Fruit fly (Drosophila melanogaster) whole organism, embryonic: ENCODE data around the gene CG46412.

Experiments
- Adf1 ChIP-seq: fragments of 200-800 bp; sonication (Bioruptor generic); IDR thresholded peaks from 2 replicates; pipeline ENCODE4 v1.3.6; 2022; ENCODE audit warnings: missing biosample characterization, missing genetic modification characterization
- BEAF-32 ChIP-seq: fragments of 200-800 bp; sonication (Bioruptor generic); optimal IDR thresholded peaks from 3 replicates; lab custom pipeline; 2017; ENCODE audit warnings: missing biosample characterization, missing genetic modification characterization, mild to moderate bottlenecking, moderate library complexity, missing genetic modification reagents
- CG11695 ChIP-seq: fragments of 200-800 bp; sonication (Bioruptor generic); IDR thresholded peaks from 3 replicates; pipeline ENCODE4 v1.3.6; 2022; ENCODE audit warnings: missing biosample characterization, missing genetic modification characterization
- CG12236 ChIP-seq: fragments of 200-800 bp; sonication (Bioruptor generic); optimal IDR thresholded peaks from 2 replicates; lab custom pipeline; 2016; ENCODE audit warnings: missing biosample characterization, missing genetic modification characterization
- CG12391 ChIP-seq: fragments of 200-800 bp; sonication (Bioruptor generic); optimal IDR thresholded peaks from 3 replicates; lab custom pipeline; 2018; ENCODE audit warnings: missing biosample characterization, mild to moderate bottlenecking, missing genetic modification characterization, moderate library complexity
- CG12659 ChIP-seq: fragments of 200-800 bp; sonication (Bioruptor generic); optimal IDR thresholded peaks from 3 replicates; lab custom pipeline; 2017; ENCODE audit warnings: mild to moderate bottlenecking, missing biosample characterization, missing genetic modification reagents, missing genetic modification characterization
- CG13287 ChIP-seq: fragments of 200-800 bp; sonication (Bioruptor generic); IDR thresholded peaks from 2 replicates; pipeline ENCODE4 v1.3.6; 2022; ENCODE audit warnings: missing biosample characterization, missing genetic modification characterization; ENCODE audit not compliant: partially characterized antibody
- CG13296 ChIP-seq: fragments of 200-800 bp; sonication (Bioruptor generic); optimal IDR thresholded peaks from 3 replicates; lab custom pipeline; 2018; ENCODE audit warnings: missing biosample characterization, mild to moderate bottlenecking, missing genetic modification characterization
- CG14667 ChIP-seq: fragments of 200-800 bp; sonication (Bioruptor generic); IDR thresholded peaks from 2 replicates; pipeline ENCODE4 v1.3.6; 2022; ENCODE audit warnings: missing biosample characterization, missing genetic modification characterization
- CG14860 ChIP-seq: fragments of 200-800 bp; sonication (Bioruptor generic); IDR thresholded peaks from 3 replicates; pipeline ENCODE4 v1.3.6; 2022; ENCODE audit warnings: missing biosample characterization, missing genetic modification characterization; ENCODE audit not compliant: partially characterized antibody
- CG15479 ChIP-seq: fragments of 200-800 bp; sonication (Bioruptor generic); optimal IDR thresholded peaks from 3 replicates; lab custom pipeline; 2019; ENCODE audit warnings: missing biosample characterization, mild to moderate bottlenecking, missing genetic modification characterization, moderate library complexity
- CG18599 ChIP-seq: fragments of 200-800 bp; sonication (Bioruptor generic); optimal IDR thresholded peaks from 3 replicates; lab custom pipeline; 2017; ENCODE audit warnings: missing biosample characterization, missing genetic modification characterization, mild to moderate bottlenecking, moderate library complexity, missing genetic modification reagents
- CG18764 ChIP-seq: fragments of 200-800 bp; sonication (Bioruptor generic); optimal IDR thresholded peaks from 3 replicates; lab custom pipeline; 2016; ENCODE audit warnings: missing biosample characterization, missing genetic modification characterization
- CG2116 ChIP-seq: fragments of 200-800 bp; sonication (Bioruptor generic); optimal IDR thresholded peaks from 3 replicates; lab custom pipeline; 2018; ENCODE audit warnings: missing biosample characterization, mild to moderate bottlenecking, missing genetic modification characterization
- CG31441 ChIP-seq: fragments of 200-800 bp; sonication (Bioruptor generic); IDR thresholded peaks from 2 replicates; pipeline ENCODE4 v1.3.6; 2022; ENCODE audit warnings: missing biosample characterization, missing genetic modification characterization
- CG3847 ChIP-seq: fragments of 200-800 bp; sonication (Bioruptor generic); IDR thresholded peaks from 2 replicates; pipeline ENCODE4 v1.3.6; 2022; ENCODE audit warnings: missing biosample characterization, missing genetic modification characterization
- CG4424 ChIP-seq: fragments of 200-800 bp; sonication (Bioruptor generic); optimal IDR thresholded peaks from 3 replicates; lab custom pipeline; 2016; ENCODE audit warnings: missing biosample characterization, missing genetic modification characterization
- CG6683 ChIP-seq: fragments of 200-800 bp; sonication (Bioruptor generic); optimal IDR thresholded peaks from 2 replicates; lab custom pipeline; 2017; ENCODE audit warnings: missing biosample characterization, mild to moderate bottlenecking, missing genetic modification characterization, missing genetic modification reagents
- CG9797 ChIP-seq: fragments of 200-800 bp; sonication (Bioruptor generic); optimal IDR thresholded peaks from 3 replicates; lab custom pipeline; 2018; ENCODE audit warnings: missing biosample characterization, mild to moderate bottlenecking, missing genetic modification characterization
- CTCF ChIP-seq: fragments of 200-800 bp; sonication (Bioruptor generic); optimal IDR thresholded peaks from 2 replicates; lab custom pipeline; 2017; ENCODE audit warnings: missing biosample characterization, mild to moderate bottlenecking, missing genetic modification characterization, moderate library complexity
- Ets65A ChIP-seq: fragments of 200-800 bp; sonication (Bioruptor generic); peaks from one replicate; lab custom pipeline; 2016; ENCODE audit warnings: missing biosample characterization, missing genetic modification characterization
- Fer1 ChIP-seq: fragments of 200-800 bp; sonication (Bioruptor generic); optimal IDR thresholded peaks from 2 replicates; lab custom pipeline; 2017; ENCODE audit warnings: missing biosample characterization, mild to moderate bottlenecking, missing genetic modification characterization
- HLH54F ChIP-seq: fragments of 200-800 bp; sonication (Bioruptor generic); optimal IDR thresholded peaks from 3 replicates; lab custom pipeline; 2016; ENCODE audit warnings: missing biosample characterization, missing genetic modification characterization
- Hr39 ChIP-seq: fragments of >200 bp; optimal IDR thresholded peaks from 2 replicates; lab custom pipeline; 2017
- Med ChIP-seq: fragments of 200-800 bp; sonication (Bioruptor generic); peaks from one replicate; lab custom pipeline; 2016; ENCODE audit warnings: missing biosample characterization, missing genetic modification characterization, mild to moderate bottlenecking, inconsistent platforms, moderate library complexity
- Myb ChIP-seq: fragments of 200-800 bp; sonication (Bioruptor generic); optimal IDR thresholded peaks from 2 replicates; lab custom pipeline; 2016; ENCODE audit warnings: missing biosample characterization, missing genetic modification characterization
- Opbp ChIP-seq: fragments of 200-800 bp; sonication (Bioruptor generic); IDR thresholded peaks from 3 replicates; pipeline ENCODE4 v1.3.6; 2022; ENCODE audit warnings: missing biosample characterization, missing genetic modification characterization; ENCODE audit not compliant: partially characterized antibody
- Pdp1 ChIP-seq, 2 experiments: fragments of 200-800 bp; sonication (Bioruptor generic); optimal IDR thresholded peaks; 3 replicates each; lab custom pipeline; 2016; ENCODE audit warnings: missing biosample characterization in 2 of 2, missing genetic modification characterization in 2 of 2, mild to moderate bottlenecking in 1 of 2, moderate library complexity in 1 of 2
- Sry-δ ChIP-seq: fragments of 200-800 bp; sonication (Bioruptor generic); optimal IDR thresholded peaks from 2 replicates; lab custom pipeline; 2016; ENCODE audit warnings: missing biosample characterization, missing genetic modification characterization
- az2 ChIP-seq: fragments of 200-800 bp; sonication (Bioruptor generic); optimal IDR thresholded peaks from 3 replicates; lab custom pipeline; 2016; ENCODE audit warnings: missing biosample characterization, missing genetic modification characterization
- caup ChIP-seq: fragments of 200-800 bp; sonication (Bioruptor generic); optimal IDR thresholded peaks from 3 replicates; lab custom pipeline; 2017; ENCODE audit warnings: missing biosample characterization, mild to moderate bottlenecking, missing genetic modification characterization, moderate library complexity; ENCODE audit not compliant: severe bottlenecking
- dpn ChIP-seq, 2 experiments: fragments of 200-800 bp; sonication (Bioruptor generic); optimal IDR thresholded peaks; 3 replicates each; lab custom pipeline; 2016; ENCODE audit warnings: missing biosample characterization in 2 of 2, missing genetic modification characterization in 2 of 2
- gcm2 ChIP-seq: fragments of 200-800 bp; sonication (Bioruptor generic); optimal IDR thresholded peaks from 2 replicates; lab custom pipeline; 2016; ENCODE audit warnings: missing biosample characterization, missing genetic modification characterization
- ham ChIP-seq: fragments of 200-800 bp; sonication (Bioruptor generic); IDR thresholded peaks from 2 replicates; pipeline ENCODE4 v1.3.6; 2022; ENCODE audit warnings: missing biosample characterization, missing genetic modification characterization
- inv ChIP-seq: fragments of 200-800 bp; sonication (Bioruptor generic); IDR thresholded peaks from 2 replicates; pipeline ENCODE4 v1.3.6; 2022; ENCODE audit warnings: missing biosample characterization, missing genetic modification characterization; ENCODE audit not compliant: partially characterized antibody
- jumu ChIP-seq: fragments of 200-800 bp; sonication (Bioruptor generic); optimal IDR thresholded peaks from 3 replicates; lab custom pipeline; 2016; ENCODE audit warnings: missing biosample characterization, missing genetic modification characterization
- lab ChIP-seq: fragments of 200-800 bp; sonication (Bioruptor generic); optimal IDR thresholded peaks from 3 replicates; lab custom pipeline; 2017; ENCODE audit warnings: missing biosample characterization, missing genetic modification characterization, mild to moderate bottlenecking, moderate library complexity, missing genetic modification reagents
- oc ChIP-seq: fragments of 200-800 bp; sonication (Bioruptor generic); optimal IDR thresholded peaks from 2 replicates; lab custom pipeline; 2018; ENCODE audit warnings: missing biosample characterization, mild to moderate bottlenecking, missing genetic modification characterization, moderate library complexity
- pfk ChIP-seq: fragments of 200-800 bp; sonication (Bioruptor generic); optimal IDR thresholded peaks from 2 replicates; lab custom pipeline; 2018; ENCODE audit warnings: missing biosample characterization, mild to moderate bottlenecking, missing genetic modification characterization, moderate library complexity
- pzg ChIP-seq: fragments of 200-800 bp; sonication (Bioruptor generic); optimal IDR thresholded peaks from 3 replicates; lab custom pipeline; 2018; ENCODE audit warnings: missing biosample characterization, mild to moderate bottlenecking, missing genetic modification characterization, moderate library complexity
- sens ChIP-seq: fragments of 200-800 bp; sonication (Bioruptor generic); peaks from one replicate; lab custom pipeline; 2016; ENCODE audit warnings: missing biosample characterization, missing genetic modification characterization
- sob ChIP-seq: fragments of 200-800 bp; sonication (Bioruptor generic); IDR thresholded peaks from 2 replicates; pipeline ENCODE4 v1.3.6; 2022; ENCODE audit warnings: missing biosample characterization, missing genetic modification characterization
- stwl ChIP-seq: fragments of 200-800 bp; sonication (Bioruptor generic); optimal IDR thresholded peaks from 3 replicates; lab custom pipeline; 2018; ENCODE audit warnings: missing biosample characterization, mild to moderate bottlenecking, missing genetic modification characterization, moderate library complexity
- trem ChIP-seq: fragments of 200-800 bp; optimal IDR thresholded peaks from 3 replicates; lab custom pipeline; 2019; ENCODE audit warnings: missing biosample characterization, mild to moderate bottlenecking, missing genetic modification characterization, moderate library complexity
- wek ChIP-seq: fragments of 200-800 bp; sonication (Bioruptor generic); optimal IDR thresholded peaks from 3 replicates; lab custom pipeline; 2018; ENCODE audit warnings: missing biosample characterization, mild to moderate bottlenecking, missing genetic modification characterization, moderate library complexity
- zen2 ChIP-seq: fragments of 200-800 bp; sonication (Bioruptor generic); IDR thresholded peaks from 3 replicates; pipeline ENCODE4 v1.3.6; 2022; ENCODE audit warnings: missing biosample characterization, missing genetic modification characterization; ENCODE audit not compliant: partially characterized antibody

Gene CG46412

dm6 chr3L:11563972-11564533, at the start of gene CG46412, which contains the start of gene CG33267:
TSS of gene CG46412 (minus strand) at chr3L:11564072.
TSS of gene CG33267 (plus strand) at chr3L:11564483.
- TF ChIP-seq sens (peak; percentile 30), zen2 (GFP tag; lab: Robert Waterston, UW) (no peak)

DNA sequence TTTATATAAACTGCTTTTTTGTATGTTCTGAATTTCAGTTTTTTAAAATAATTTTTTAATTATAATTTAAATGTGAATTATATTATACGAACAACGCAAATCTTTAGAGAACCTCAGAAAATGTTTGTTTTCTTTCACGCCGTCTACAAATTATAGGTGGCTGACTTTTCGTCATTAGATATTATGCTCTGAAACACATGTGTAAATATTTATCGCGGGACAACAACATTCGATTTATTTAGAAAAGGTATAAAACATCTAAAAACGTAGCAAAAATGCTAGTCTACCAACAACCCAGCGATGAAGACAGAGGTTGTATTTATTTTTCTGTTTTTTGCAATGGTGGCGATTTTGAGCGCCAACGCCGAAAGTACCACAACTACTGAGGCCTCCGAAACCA, 46.0 kb upstream of the CG46412 start, which contains the start of gene CG42832:
TSS of gene CG42832 (plus strand) at position 301 of the 400 bp plus-strand sequence.
- no peak for TF ChIP-seq dpn (GFP tag; optimal IDR thresholded peaks at IDR 0.05; lab: Kevin White, UChicago)
- no peak for TF ChIP-seq pzg
- no peak for TF ChIP-seq CG2116 (GFP tag; lab: Kevin White, UChicago)
- peak; percentile 42 for TF ChIP-seq caup
- no peak for TF ChIP-seq CG14667 (GFP tag; lab: Robert Waterston, UW)
- TF ChIP-seq CG14860 (GFP tag; lab: Robert Waterston, UW): no peak
- 0 out of 2 replicates have a peak, but pooled peaks have one; percentile 35 for TF ChIP-seq sob (GFP tag; lab: Robert Waterston, UW)
- no peak for TF ChIP-seq gcm2 (GFP tag; lab: Kevin White, UChicago)
- TF ChIP-seq Fer1 (GFP tag; lab: Kevin White, UChicago): peak; percentile 21
- peak; percentile 52 for TF ChIP-seq lab (GFP tag; lab: Kevin White, UChicago)
- TF ChIP-seq CG18599 (GFP tag; lab: Kevin White, UChicago): peak; percentile 43
- TF ChIP-seq CG13296 (GFP tag; lab: Kevin White, UChicago): peak; percentile 6
- TF ChIP-seq CG31441 (GFP tag; lab: Robert Waterston, UW): no peak
- no peak for TF ChIP-seq CG15479 (GFP tag; lab: Kevin White, UChicago)
- TF ChIP-seq CG11695 (GFP tag; lab: Robert Waterston, UW): 0 out of 3 replicates have a peak, but pooled peaks have one; percentile 25
- no peak for TF ChIP-seq CG12391 (tag; lab: Kevin White, UChicago)
- TF ChIP-seq, all 482 proteins: peak for 7

DNA sequence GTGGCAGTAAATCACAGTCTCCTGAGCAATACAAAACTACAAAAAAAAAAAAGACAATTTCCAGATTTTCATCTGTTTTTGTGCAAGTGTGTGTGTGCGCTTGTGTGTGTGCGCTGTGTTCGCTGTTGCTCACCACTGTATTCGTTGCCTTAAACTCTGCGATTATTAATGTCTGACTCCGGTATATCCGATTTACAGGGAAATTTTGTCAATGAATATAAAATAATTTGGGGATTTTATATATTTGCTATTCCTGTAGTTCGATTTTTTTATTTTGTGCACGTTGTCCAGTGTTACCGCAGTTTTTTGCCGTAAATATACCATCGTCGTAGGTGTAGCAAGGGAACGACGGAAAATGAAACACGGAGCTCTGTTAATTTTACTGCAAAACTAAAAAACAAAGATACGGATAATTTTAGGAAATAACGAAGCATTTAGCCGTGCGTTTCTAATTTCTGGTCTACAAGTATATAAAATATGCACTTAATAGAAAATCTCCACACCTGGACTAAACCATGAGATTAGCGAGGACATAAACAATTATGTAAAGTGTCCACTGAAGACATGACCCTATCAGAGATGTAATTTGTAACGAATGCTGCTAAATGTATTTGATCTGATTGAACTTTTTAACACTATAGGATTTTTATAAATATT, 45.4 kb upstream of the CG46412 start, which contains the start of gene Duba:
TSS of gene Duba (minus strand) at position 313 of the 657 bp plus-strand sequence.
- TF ChIP-seq Myb (GFP tag; lab: Kevin White, UChicago): peak; percentile 40
- no peak for TF ChIP-seq oc (tag; lab: Kevin White, UChicago)
- TF ChIP-seq ham (GFP tag; lab: Robert Waterston, UW): no peak
- TF ChIP-seq jumu (GFP tag; lab: Kevin White, UChicago): no peak
- TF ChIP-seq Sry-δ (GFP tag; lab: Kevin White, UChicago): peak; percentile 46
- 0 out of 3 replicates have a peak, but pooled peaks have one; percentile 28 for TF ChIP-seq Opbp (GFP tag; lab: Robert Waterston, UW)
- TF ChIP-seq CG6683 (GFP tag; lab: Kevin White, UChicago): no peak
- peak in 1 of 2 experiments; percentile 72 for TF ChIP-seq Pdp1 (GFP tag; optimal IDR thresholded peaks at IDR 0.05; lab: Kevin White, UChicago)
- TF ChIP-seq inv (GFP tag; lab: Robert Waterston, UW): no peak
- peak; percentile 55 for TF ChIP-seq CG9797 (GFP tag; lab: Kevin White, UChicago)
- TF ChIP-seq pfk (GFP tag; lab: Kevin White, UChicago): peak; percentile 91
- peak; percentile 39 for TF ChIP-seq BEAF-32 (GFP tag; lab: Kevin White, UChicago)
- no peak for TF ChIP-seq CG4424 (GFP tag; lab: Kevin White, UChicago)
- TF ChIP-seq trem (tag; lab: Kevin White, UChicago): peak; percentile 42
- TF ChIP-seq HLH54F (GFP tag; lab: Kevin White, UChicago): no peak
- no peak for TF ChIP-seq Adf1
- no peak for TF ChIP-seq CG12236 (GFP tag; lab: Kevin White, UChicago)
- no peak for TF ChIP-seq CG18764 (GFP tag; lab: Kevin White, UChicago)
- TF ChIP-seq stwl (tag; lab: Kevin White, UChicago): peak; percentile 99
- no peak for TF ChIP-seq az2 (GFP tag; lab: Kevin White, UChicago)
- no peak for TF ChIP-seq wek (GFP tag; lab: Kevin White, UChicago)
- peak; percentile 73 for TF ChIP-seq CTCF (GFP tag; lab: Kevin White, UChicago)
- no peak for TF ChIP-seq Hr39 (lab: Kevin White, UChicago)
- TF ChIP-seq CG12659 (GFP tag; lab: Kevin White, UChicago): peak; percentile 39
- TF ChIP-seq CG3847 (GFP tag; lab: Robert Waterston, UW): no peak
- peak; percentile 40 for TF ChIP-seq Ets65A (GFP tag; lab: Kevin White, UChicago)
- peak; percentile 15; the same call in 1 of the 2 replicates for TF ChIP-seq CG13287
- TF ChIP-seq Med (GFP tag; lab: Kevin White, UChicago): peak; percentile 71
